Fruit fly (Drosophila melanogaster): ENCODE data around the gene Sfp24Bc.

DNA sequence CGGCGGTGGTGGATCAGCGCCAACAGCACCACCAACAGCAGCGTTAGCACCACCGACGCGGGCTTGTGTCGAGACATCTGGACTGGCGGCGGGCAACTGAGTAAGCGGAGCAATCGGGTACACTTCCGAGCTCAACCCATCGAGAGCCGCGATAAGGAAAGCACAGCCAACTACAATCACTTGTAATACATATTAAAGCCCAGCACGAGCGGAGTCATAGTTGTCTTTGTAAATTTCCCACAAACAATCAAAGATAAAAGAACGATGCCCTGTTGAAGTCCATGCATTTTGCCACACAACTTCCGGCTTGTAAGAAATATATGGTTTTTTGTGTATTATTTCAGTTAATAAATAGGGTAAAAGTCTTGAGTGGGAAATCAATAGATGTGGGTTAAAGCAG lies 36.6 kb upstream of the Sfp24Bc start, which contains the start of gene CG31777:
- TF ChIP-seq h (optimal IDR thresholded peaks at IDR 0.05) (no peak), insv (optimal IDR thresholded peaks at IDR 0.05) (no peak), Myc (optimal IDR thresholded peaks at IDR 0.05) (no peak), ttk (optimal IDR thresholded peaks at IDR 0.05) (no peak)
